Worm (Caenorhabditis elegans) whole organism, L3 larva: ENCODE data around the gene C04E6.12.
A peak's percentile ranks its signal among the peaks of the same experiment; 100 is the strongest.

Source experiments
- R02D3.7 ChIP-seq: fragments of 150-350 bp; optimal IDR thresholded peaks from 2 replicates; lab custom pipeline; 2014; ENCODE audit warnings: missing biosample characterization, missing genetic modification characterization
- ZK546.5 ChIP-seq: sonication (generic microtip); optimal IDR thresholded peaks from 2 replicates; lab custom pipeline; 2017; ENCODE audit warnings: missing biosample characterization, missing genetic modification characterization
- aly-2 ChIP-seq: fragments of 150-350 bp; optimal IDR thresholded peaks from 2 replicates; lab custom pipeline; 2014; ENCODE audit warnings: missing biosample characterization, missing genetic modification characterization
- ceh-28 ChIP-seq: fragments of 150-350 bp; optimal IDR thresholded peaks from 2 replicates; lab custom pipeline; 2014; ENCODE audit warnings: missing biosample characterization, missing genetic modification reagents, missing genetic modification characterization
- ceh-82 ChIP-seq: fragments of 150-350 bp; optimal IDR thresholded peaks from 2 replicates; lab custom pipeline; 2014; ENCODE audit warnings: missing biosample characterization, missing genetic modification characterization
- egl-5 ChIP-seq: fragments of 150-350 bp; optimal IDR thresholded peaks from 2 replicates; lab custom pipeline; 2017; ENCODE audit warnings: missing biosample characterization, missing genetic modification reagents, missing genetic modification characterization, inconsistent platforms
- elt-2 ChIP-seq: sonication (generic microtip); optimal IDR thresholded peaks from 2 replicates; lab custom pipeline; 2016; ENCODE audit warnings: missing genetic modification reagents, mild to moderate bottlenecking, missing genetic modification characterization, missing compliant biosample characterization
- elt-3 ChIP-seq, 3 experiments: fragments of 150-350 bp in 1 of 3; sonication (generic microtip) in 2 of 3; optimal IDR thresholded peaks; 2 replicates in 2 of 3; 4 replicates in 1 of 3; lab custom pipeline; 2014 to 2017; ENCODE audit warnings: missing biosample characterization in 3 of 3, missing genetic modification characterization in 3 of 3
- eor-1 ChIP-seq, 2 experiments: fragments of 150-350 bp; optimal IDR thresholded peaks; 2 replicates each; lab custom pipeline; 2014 to 2018; ENCODE audit warnings: missing biosample characterization in 2 of 2, missing genetic modification characterization in 2 of 2
- fkh-10 ChIP-seq: sonication (generic microtip); optimal IDR thresholded peaks from 2 replicates; lab custom pipeline; 2017; ENCODE audit warnings: missing biosample characterization, missing genetic modification reagents, missing genetic modification characterization
- fkh-2 ChIP-seq: fragments of 150-350 bp; optimal IDR thresholded peaks from 2 replicates; lab custom pipeline; 2014; ENCODE audit warnings: missing biosample characterization, missing genetic modification reagents, missing genetic modification characterization
- fos-1 ChIP-seq: fragments of 150-350 bp; optimal IDR thresholded peaks from 2 replicates; lab custom pipeline; 2014; ENCODE audit warnings: missing biosample characterization, missing genetic modification characterization
- hmg-11 ChIP-seq: sonication (generic microtip); optimal IDR thresholded peaks from 2 replicates; lab custom pipeline; 2016; ENCODE audit warnings: missing genetic modification characterization, missing compliant biosample characterization
- jun-1 ChIP-seq: fragments of 150-350 bp; optimal IDR thresholded peaks from 2 replicates; lab custom pipeline; 2014; ENCODE audit warnings: missing biosample characterization, missing genetic modification reagents, missing genetic modification characterization
- lin-15B ChIP-seq: fragments of 150-350 bp; optimal IDR thresholded peaks from 2 replicates; lab custom pipeline; 2014; ENCODE audit warnings: missing biosample characterization, missing genetic modification characterization
- lin-39 ChIP-seq: fragments of 150-350 bp; optimal IDR thresholded peaks from 2 replicates; lab custom pipeline; 2018; ENCODE audit warnings: missing biosample characterization, missing genetic modification reagents, missing genetic modification characterization
- lsy-12 ChIP-seq: sonication (generic microtip); optimal IDR thresholded peaks from 2 replicates; lab custom pipeline; 2016; ENCODE audit warnings: mild to moderate bottlenecking, missing genetic modification characterization, missing compliant biosample characterization
- mml-1 ChIP-seq: fragments of 150-350 bp; sonication (generic microtip); optimal IDR thresholded peaks from 3 replicates; lab custom pipeline; 2014; ENCODE audit warnings: missing biosample characterization, missing genetic modification characterization
- nfya-1 ChIP-seq: sonication (generic microtip); optimal IDR thresholded peaks from 2 replicates; lab custom pipeline; 2017; ENCODE audit warnings: missing genetic modification characterization, mild to moderate bottlenecking, missing compliant biosample characterization, antibody characterized with exemption, moderate library complexity; ENCODE audit not compliant: insufficient read depth
- nhr-11 ChIP-seq: fragments of 150-350 bp; optimal IDR thresholded peaks from 2 replicates; lab custom pipeline; 2014; ENCODE audit warnings: missing biosample characterization, missing genetic modification characterization
- nhr-23 ChIP-seq: fragments of 150-350 bp; optimal IDR thresholded peaks from 2 replicates; lab custom pipeline; 2014; ENCODE audit warnings: missing biosample characterization, missing genetic modification reagents, missing genetic modification characterization
- nhr-25 ChIP-seq: sonication (generic microtip); optimal IDR thresholded peaks from 2 replicates; lab custom pipeline; 2017; ENCODE audit warnings: missing biosample characterization, missing genetic modification characterization
- nhr-67 ChIP-seq: fragments of 150-350 bp; optimal IDR thresholded peaks from 2 replicates; lab custom pipeline; 2014; ENCODE audit warnings: missing biosample characterization, missing genetic modification characterization
- nhr-76 ChIP-seq: fragments of 150-350 bp; sonication (generic microtip); optimal IDR thresholded peaks from 5 replicates; lab custom pipeline; 2014; ENCODE audit warnings: missing biosample characterization, missing genetic modification characterization
- nhr-77 ChIP-seq: fragments of 150-350 bp; optimal IDR thresholded peaks from 2 replicates; lab custom pipeline; 2014; ENCODE audit warnings: missing biosample characterization, missing genetic modification characterization
- pha-4 ChIP-seq: fragments of 150-350 bp; optimal IDR thresholded peaks from 2 replicates; lab custom pipeline; 2014; ENCODE audit warnings: missing biosample characterization, missing genetic modification reagents, missing genetic modification characterization
- pqm-1 ChIP-seq: fragments of 150-350 bp; optimal IDR thresholded peaks from 2 replicates; lab custom pipeline; 2017; ENCODE audit warnings: missing biosample characterization, missing genetic modification characterization, inconsistent platforms
- sea-2 ChIP-seq: fragments of 150-350 bp; sonication (generic microtip); optimal IDR thresholded peaks from 4 replicates; lab custom pipeline; 2014; ENCODE audit warnings: missing biosample characterization, missing genetic modification reagents, missing genetic modification characterization
- skn-1 ChIP-seq: fragments of 150-350 bp; optimal IDR thresholded peaks from 2 replicates; lab custom pipeline; 2014; ENCODE audit warnings: missing biosample characterization, missing genetic modification characterization
- snpc-4 ChIP-seq: fragments of 150-350 bp; optimal IDR thresholded peaks from 2 replicates; lab custom pipeline; 2014; ENCODE audit warnings: missing biosample characterization, missing genetic modification characterization
- unc-62 ChIP-seq: fragments of 150-350 bp; sonication (generic microtip); optimal IDR thresholded peaks from 4 replicates; lab custom pipeline; 2014; ENCODE audit warnings: missing biosample characterization, missing genetic modification reagents, missing genetic modification characterization
- zag-1 ChIP-seq: fragments of 150-350 bp; optimal IDR thresholded peaks from 2 replicates; lab custom pipeline; 2014; ENCODE audit warnings: missing biosample characterization, missing genetic modification characterization
- ztf-11 ChIP-seq: fragments of 150-350 bp; optimal IDR thresholded peaks from 2 replicates; lab custom pipeline; 2014; ENCODE audit warnings: missing biosample characterization, missing genetic modification characterization

Gene C04E6.12

DNA sequence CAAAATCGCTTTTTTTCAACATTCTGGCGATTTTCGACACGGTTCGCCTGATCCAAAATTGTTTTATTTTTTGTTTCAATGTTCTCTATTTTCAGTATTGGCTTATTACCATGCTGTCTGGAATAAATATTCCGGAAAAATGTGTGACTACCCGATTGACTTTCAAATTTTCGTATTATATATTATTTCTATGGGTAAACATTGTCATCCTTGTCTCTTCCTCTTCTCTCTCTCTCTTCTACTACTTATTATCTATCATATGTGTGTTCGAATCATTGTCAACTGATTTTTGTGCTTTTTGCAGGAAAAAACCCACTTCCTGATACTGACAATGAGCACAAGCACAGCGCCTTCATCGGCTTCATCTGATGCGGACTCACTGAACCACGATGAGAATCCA is 26.8 kb downstream of the C04E6.12 start, which contains the start of gene C04E6.7:
Gene C04E6.7, plus strand, starts transcription at position 301 of the 400 bp plus-strand sequence.
- TF ChIP-seq pha-4 (tag; lab: Kevin White, UChicago) (no peak), elt-3 (tag; optimal IDR thresholded peaks at IDR 0.05; lab: Kevin White, UChicago) (no peak), fkh-2 (no peak), skn-1 (tag; lab: Kevin White, UChicago) (no peak), egl-5 (no peak), lin-39 (no peak), fos-1 (tag; lab: Kevin White, UChicago) (no peak), eor-1 (tag; optimal IDR thresholded peaks at IDR 0.05; lab: Kevin White, UChicago) (no peak), nhr-11 (tag; lab: Kevin White, UChicago) (no peak), ZK546.5 (tag; lab: Kevin White, UChicago) (no peak), snpc-4 (tag; lab: Kevin White, UChicago) (no peak), lsy-12 (tag; lab: Kevin White, UChicago) (no peak), sea-2 (GFP tag; lab: Kevin White, UChicago) (no peak), nhr-23 (no peak), hmg-11 (tag; lab: Kevin White, UChicago) (no peak), nhr-25 (tag; lab: Kevin White, UChicago) (no peak), nfya-1 (tag; lab: Kevin White, UChicago) (no peak), fkh-10 (GFP tag; lab: Kevin White, UChicago) (no peak), ceh-28 (tag; lab: Kevin White, UChicago) (no peak), nhr-77 (no peak)
- TF ChIP-seq, all 47 proteins: peak for 0

DNA sequence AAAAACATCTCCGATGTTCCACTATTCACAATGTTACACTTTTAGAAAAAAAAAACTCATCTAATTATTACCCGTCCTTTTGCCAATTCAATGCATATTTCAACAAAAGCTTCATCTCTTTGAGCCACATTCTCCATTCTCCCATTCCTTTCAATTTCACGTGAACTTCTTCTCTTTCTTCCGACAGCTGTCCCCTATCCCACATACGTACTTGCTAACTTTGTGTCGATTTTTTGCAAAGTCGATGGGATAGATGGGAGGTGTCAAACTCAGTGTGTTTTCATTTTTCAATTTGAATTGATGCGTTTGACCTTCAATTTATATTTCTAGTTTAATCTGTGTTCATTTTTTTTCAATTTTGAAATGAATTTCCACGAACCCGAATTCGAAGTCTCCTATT is 28.6 kb downstream of the C04E6.12 start:
- TF ChIP-seq nhr-11 (tag; lab: Kevin White, UChicago) (no peak), mml-1 (tag; lab: Kevin White, UChicago) (no peak), nhr-23 (no peak), nhr-77 (no peak), unc-62 (GFP tag; lab: Kevin White, UChicago) (no peak), ZK546.5 (tag; lab: Kevin White, UChicago) (no peak), fkh-10 (GFP tag; lab: Kevin White, UChicago) (no peak), elt-2 (no peak), pha-4 (tag; lab: Kevin White, UChicago) (no peak), skn-1 (tag; lab: Kevin White, UChicago) (no peak), hmg-11 (tag; lab: Kevin White, UChicago) (no peak), elt-3 (tag; optimal IDR thresholded peaks at IDR 0.05; lab: Kevin White, UChicago) (no peak), lin-39 (no peak), snpc-4 (tag; lab: Kevin White, UChicago) (no peak)
- TF ChIP-seq, all 47 proteins: peak for 0

DNA sequence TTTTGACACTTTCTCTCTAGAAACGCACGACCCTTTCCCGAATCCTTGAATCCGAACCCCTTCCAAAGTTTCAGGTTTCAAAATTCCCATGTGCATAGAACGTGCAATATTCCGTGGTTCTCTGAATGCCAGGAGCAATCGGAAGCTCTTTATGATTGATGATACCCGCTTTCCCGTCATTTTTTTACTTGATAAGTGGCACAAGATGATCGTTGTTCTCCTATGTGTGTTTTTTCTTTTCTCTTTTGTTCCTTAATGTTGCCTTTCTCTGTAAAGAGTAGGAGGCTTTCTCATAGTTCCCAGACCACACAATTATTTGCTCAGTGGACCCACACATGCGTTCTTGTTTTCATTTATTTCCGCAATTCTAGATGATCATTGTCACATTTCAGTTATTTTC is 31.0 kb downstream of the C04E6.12 start:
- no peak for TF ChIP-seq ztf-11
- TF ChIP-seq lsy-12 (tag; lab: Kevin White, UChicago), result no peak
- TF ChIP-seq lin-39, result peak; percentile 79
- TF ChIP-seq nhr-23, result no peak

DNA sequence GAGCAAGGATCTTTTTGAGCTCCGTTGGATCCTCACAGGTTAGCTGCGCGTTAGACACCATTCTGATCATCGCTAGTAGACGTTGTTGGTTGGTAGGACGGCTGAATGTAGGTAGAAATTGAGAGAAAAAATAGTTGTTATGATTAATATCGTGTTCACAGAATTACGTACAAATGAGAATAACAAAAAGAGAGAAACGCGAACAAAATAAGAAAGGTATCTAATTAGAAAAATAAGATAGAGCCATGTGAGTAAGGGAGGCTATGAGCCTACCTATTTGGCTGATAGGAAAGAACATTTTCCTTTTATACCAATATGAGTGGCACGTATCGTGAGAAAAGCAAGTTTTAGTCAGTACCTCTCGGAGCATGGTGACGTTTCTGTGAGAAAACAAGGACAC is 36.1 kb downstream of the C04E6.12 start, which contains the start of gene C04E6.8:
Gene C04E6.8, minus strand, starts transcription at position 101 of the 400 bp plus-strand sequence.
- TF ChIP-seq aly-2 (tag; lab: Kevin White, UChicago) (no peak), R02D3.7 (tag; lab: Kevin White, UChicago) (no peak)

DNA sequence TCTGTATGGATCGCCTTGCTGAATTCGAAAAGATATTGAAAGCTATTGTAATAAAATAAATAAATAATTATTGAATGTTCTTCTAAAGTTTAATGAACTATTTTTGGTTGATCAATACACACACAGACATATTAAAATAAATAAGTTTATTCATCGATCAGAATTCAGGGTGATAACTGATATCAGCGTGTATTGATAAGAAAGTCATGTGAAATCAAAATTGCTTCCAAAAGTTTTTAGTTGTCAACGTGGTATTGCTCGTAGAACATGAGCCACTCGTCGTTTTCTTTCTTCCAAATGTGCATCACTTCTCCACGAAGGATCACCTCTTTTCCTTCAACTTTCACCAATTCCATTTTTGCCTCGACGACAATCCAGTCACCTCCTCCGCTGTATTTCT is 37.4 kb downstream of the C04E6.12 start:
- TF ChIP-seq nhr-76 (tag; lab: Kevin White, UChicago) (no peak), nhr-25 (tag; lab: Kevin White, UChicago) (no peak), pqm-1 (peak; percentile 75), elt-2 (peak; percentile 66)

DNA sequence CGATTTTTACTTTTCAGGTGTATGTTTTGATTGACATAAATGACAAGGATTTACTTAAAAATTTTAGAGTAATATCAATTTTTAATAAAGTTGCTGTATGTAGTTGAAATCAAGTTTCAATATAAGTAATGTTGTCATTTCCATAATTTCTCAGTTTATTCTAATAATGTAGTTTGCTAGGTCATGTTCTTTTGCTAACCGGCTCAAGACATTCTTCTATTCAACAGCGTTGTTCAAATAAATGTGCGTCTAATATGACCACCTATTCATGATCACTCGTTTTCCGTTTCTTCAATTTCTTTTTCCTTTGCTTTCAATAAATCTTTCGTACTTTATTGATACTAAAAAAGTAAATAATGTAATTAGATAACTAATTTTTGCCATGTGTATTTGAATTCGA is 39.7 kb downstream of the C04E6.12 start, which contains the start of gene C02G6.3:
Gene C02G6.3, plus strand, starts transcription at position 301 of the 400 bp plus-strand sequence.
- TF ChIP-seq lin-15B (tag; lab: Kevin White, UChicago), result no peak
- TF ChIP-seq jun-1 (tag; lab: Kevin White, UChicago), result no peak
- TF ChIP-seq unc-62 (GFP tag; lab: Kevin White, UChicago), result no peak
- no peak for TF ChIP-seq ceh-82 (tag; lab: Kevin White, UChicago)
- TF ChIP-seq nfya-1 (tag; lab: Kevin White, UChicago), result no peak
- TF ChIP-seq nhr-67 (tag; lab: Kevin White, UChicago), result no peak
- no peak for TF ChIP-seq ceh-28 (tag; lab: Kevin White, UChicago)
- no peak for TF ChIP-seq nhr-77
- no peak for TF ChIP-seq elt-2
- no peak for TF ChIP-seq hmg-11 (tag; lab: Kevin White, UChicago)
- TF ChIP-seq zag-1 (tag; lab: Kevin White, UChicago), result no peak
- no peak for TF ChIP-seq lsy-12 (tag; lab: Kevin White, UChicago)
